Fruit fly (Drosophila melanogaster) whole organism, pupa: Measurements from ENCODE around the gene Sfp93F.

Source experiments
- CG14655 ChIP-seq: fragments of 200-800 bp; sonication (Bioruptor generic); optimal IDR thresholded peaks from 3 replicates; lab custom pipeline; 2017; ENCODE audit warnings: mild to moderate bottlenecking, missing biosample characterization, missing genetic modification reagents, missing genetic modification characterization
- CG17806 ChIP-seq: fragments of 200-800 bp; sonication (Bioruptor generic); optimal IDR thresholded peaks from 2 replicates; lab custom pipeline; 2018; ENCODE audit warnings: missing biosample characterization, mild to moderate bottlenecking, missing genetic modification characterization, moderate library complexity
- CG32121 ChIP-seq: fragments of 200-800 bp; sonication (Bioruptor generic); IDR thresholded peaks from 2 replicates; pipeline ENCODE4 v1.3.6; 2022; ENCODE audit warnings: missing biosample characterization, missing genetic modification characterization
- CG4496 ChIP-seq: fragments of 200-800 bp; sonication (Bioruptor generic); IDR thresholded peaks from 3 replicates; pipeline ENCODE4 v1.3.6; 2022; ENCODE audit warnings: missing biosample characterization, missing genetic modification characterization
- CG8301 ChIP-seq: fragments of 200-800 bp; sonication (Bioruptor generic); optimal IDR thresholded peaks from 2 replicates; lab custom pipeline; 2018; ENCODE audit warnings: missing biosample characterization, mild to moderate bottlenecking, missing genetic modification characterization
- CG9948 ChIP-seq: fragments of 200-800 bp; sonication (Bioruptor generic); optimal IDR thresholded peaks from 2 replicates; lab custom pipeline; 2018; ENCODE audit warnings: missing biosample characterization, mild to moderate bottlenecking, missing genetic modification characterization, moderate library complexity
- Pif1A ChIP-seq: fragments of 200-800 bp; sonication (Bioruptor generic); optimal IDR thresholded peaks from 3 replicates; lab custom pipeline; 2016; ENCODE audit warnings: missing biosample characterization, missing genetic modification characterization
- Snoo ChIP-seq: fragments of 200-800 bp; sonication (Bioruptor generic); optimal IDR thresholded peaks from 3 replicates; lab custom pipeline; 2017; ENCODE audit warnings: missing biosample characterization, mild to moderate bottlenecking, missing genetic modification characterization, inconsistent platforms
- fd96Ca ChIP-seq: fragments of 200-800 bp; sonication (Bioruptor generic); IDR thresholded peaks from 3 replicates; pipeline ENCODE4 v1.3.6; 2022; ENCODE audit warnings: missing biosample characterization, missing genetic modification characterization
- gl ChIP-seq: fragments of 200-800 bp; sonication (Bioruptor generic); optimal IDR thresholded peaks from 2 replicates; lab custom pipeline; 2018; ENCODE audit warnings: missing biosample characterization, mild to moderate bottlenecking, missing genetic modification characterization

- TF ChIP-seq gl (peak; percentile 89), CG17806 (peak; percentile 95), CG14655 (GFP tag; lab: Kevin White, UChicago) (peak; percentile 92), Snoo (tag; lab: Kevin White, UChicago) (peak; percentile 92), fd96Ca (peak; percentile 66; the same call in 2 of the 3 replicates), CG8301 (tag; lab: Kevin White, UChicago) (peak; percentile 87), CG4496 (GFP tag; lab: Robert Waterston, UW) (peak; percentile 82), Pif1A (GFP tag; lab: Kevin White, UChicago) (peak; percentile 93), CG32121 (GFP tag; lab: Robert Waterston, UW) (peak; percentile 72), CG9948 (tag; lab: Kevin White, UChicago) (peak; percentile 93)
These were observed 45.4 kb upstream of the Sfp93F start for dm6 chr3R:21781448-21781847.
